Fruit fly (Drosophila melanogaster) whole organism: ENCODE measurements around the gene CG43049.

Experiments
- Dll ChIP-seq: fragments of >200 bp; optimal IDR thresholded peaks from 2 replicates; lab custom pipeline; 2017
- EcR ChIP-seq, 2 experiments: fragments of >200 bp; optimal IDR thresholded peaks; 2 replicates each; lab custom pipeline; 2017; ENCODE audit warnings: missing biosample characterization in 2 of 2, missing genetic modification characterization in 2 of 2, missing genetic modification reagents in 2 of 2
- pan ChIP-seq: fragments of >200 bp; optimal IDR thresholded peaks from 2 replicates; lab custom pipeline; 2017

DNA sequence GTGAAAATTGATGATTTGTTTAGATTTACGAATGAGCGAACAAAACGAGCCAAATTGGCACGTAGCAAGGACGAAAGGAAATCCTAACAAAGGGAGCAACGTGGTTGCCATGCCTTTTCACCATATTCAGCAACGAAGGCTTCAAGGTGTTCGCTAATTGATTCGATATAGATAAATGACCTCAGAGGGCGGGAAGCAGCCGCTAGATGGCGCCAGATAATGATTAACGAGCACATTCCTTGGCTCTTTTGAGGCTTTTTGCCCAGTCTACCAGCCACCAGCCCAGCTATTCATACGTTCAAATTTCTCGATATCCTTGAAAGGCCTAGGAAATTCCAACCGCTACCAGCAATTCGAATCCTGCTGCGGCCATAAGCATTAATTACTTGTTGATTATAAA lies 8.4 kb upstream of the CG43049 start:
- TF ChIP-seq EcR (GFP tag; optimal IDR thresholded peaks at IDR 0.05; lab: Kevin White, UChicago) (no peak), Dll (lab: Kevin White, UChicago) (no peak), pan (lab: Kevin White, UChicago) (no peak)
